Fruit fly (Drosophila melanogaster): ENCODE data around the gene tut.

DNA sequence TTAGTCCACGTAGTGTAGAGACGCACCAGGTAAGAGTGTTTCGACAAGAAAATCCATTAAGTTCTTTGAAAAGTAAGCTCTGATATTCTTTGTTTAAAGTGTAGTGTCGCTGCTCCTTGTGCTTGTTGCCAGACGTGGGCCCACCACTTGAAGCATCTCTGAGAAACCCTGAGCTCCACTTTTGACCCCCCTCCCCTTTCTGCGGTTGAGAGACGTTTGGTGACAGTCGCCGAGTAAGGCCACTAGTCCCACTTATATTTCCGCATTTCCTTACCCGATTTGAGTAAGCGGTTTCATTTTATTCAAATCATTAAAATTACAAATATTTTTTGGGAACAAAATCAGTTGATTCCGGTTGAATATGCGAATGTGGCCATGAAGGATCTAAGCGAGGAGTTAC, 1.0 kb upstream of the tut start, which contains the start of gene CG8006:
- no peak for TF ChIP-seq CG32121 (GFP tag; IDR thresholded peaks at IDR 0.05)
- TF ChIP-seq EcR (GFP tag; optimal IDR thresholded peaks at IDR 0.05), result no peak
